Fruit fly (Drosophila melanogaster) whole organism, embryonic: ENCODE measurements around the gene CG34398.

Experiments
- CG11093 ChIP-seq: fragments of 200-800 bp; sonication (Bioruptor generic); IDR thresholded peaks from 3 replicates; pipeline ENCODE4 v1.3.6; 2022; ENCODE audit warnings: missing biosample characterization, missing genetic modification characterization
- CG11504 ChIP-seq: fragments of 200-800 bp; sonication (Bioruptor generic); optimal IDR thresholded peaks from 3 replicates; lab custom pipeline; 2019; ENCODE audit warnings: missing biosample characterization, mild to moderate bottlenecking, missing genetic modification characterization, moderate library complexity
- CG12104 ChIP-seq: fragments of 200-800 bp; sonication (Bioruptor generic); optimal IDR thresholded peaks from 3 replicates; lab custom pipeline; 2016; ENCODE audit warnings: missing biosample characterization, missing genetic modification characterization
- CG1602 ChIP-seq: fragments of 200-800 bp; sonication (Bioruptor generic); optimal IDR thresholded peaks from 3 replicates; lab custom pipeline; 2016; ENCODE audit warnings: missing biosample characterization, missing genetic modification characterization
- CG1647 ChIP-seq: fragments of 200-800 bp; sonication (Bioruptor generic); optimal IDR thresholded peaks from 3 replicates; lab custom pipeline; 2016; ENCODE audit warnings: missing biosample characterization, missing genetic modification characterization
- CG16813 ChIP-seq: fragments of 200-800 bp; sonication (Bioruptor generic); IDR thresholded peaks from 3 replicates; pipeline ENCODE4 v1.3.6; 2022; ENCODE audit warnings: missing biosample characterization, missing genetic modification characterization; ENCODE audit not compliant: partially characterized antibody
- CG17359 ChIP-seq: fragments of 200-800 bp; sonication (Bioruptor generic); optimal IDR thresholded peaks from 3 replicates; lab custom pipeline; 2018; ENCODE audit warnings: missing biosample characterization, mild to moderate bottlenecking, missing genetic modification characterization, moderate library complexity
- CG17829 ChIP-seq: fragments of 200-800 bp; optimal IDR thresholded peaks from 2 replicates; lab custom pipeline; 2019; ENCODE audit warnings: missing biosample characterization, mild to moderate bottlenecking, missing genetic modification characterization, moderate library complexity
- CG32532 ChIP-seq: fragments of 200-800 bp; sonication (Bioruptor generic); IDR thresholded peaks from 2 replicates; pipeline ENCODE4 v1.3.6; 2022; ENCODE audit warnings: missing biosample characterization, missing genetic modification characterization
- CG34224 ChIP-seq: fragments of 200-800 bp; sonication (Bioruptor generic); IDR thresholded peaks from 3 replicates; pipeline ENCODE4 v1.3.6; 2022; ENCODE audit warnings: missing biosample characterization, missing genetic modification characterization; ENCODE audit not compliant: partially characterized antibody
- CG4360 ChIP-seq: fragments of 200-800 bp; sonication (Bioruptor generic); IDR thresholded peaks from 2 replicates; pipeline ENCODE4 v1.3.6; 2022; ENCODE audit warnings: missing biosample characterization, missing genetic modification characterization
- CG4424 ChIP-seq: fragments of 200-800 bp; sonication (Bioruptor generic); optimal IDR thresholded peaks from 3 replicates; lab custom pipeline; 2016; ENCODE audit warnings: missing biosample characterization, missing genetic modification characterization
- CG6654 ChIP-seq: fragments of 200-800 bp; sonication (Bioruptor generic); optimal IDR thresholded peaks from 2 replicates; lab custom pipeline; 2017; ENCODE audit warnings: missing biosample characterization, mild to moderate bottlenecking, missing genetic modification characterization
- CG6765 ChIP-seq: fragments of 200-800 bp; sonication (Bioruptor generic); optimal IDR thresholded peaks from 3 replicates; lab custom pipeline; 2017; ENCODE audit warnings: missing biosample characterization, mild to moderate bottlenecking, missing genetic modification characterization
- CG7786 ChIP-seq: fragments of 200-800 bp; sonication (Bioruptor generic); optimal IDR thresholded peaks from 2 replicates; lab custom pipeline; 2016; ENCODE audit warnings: missing biosample characterization, missing genetic modification characterization
- CG8290 ChIP-seq, 3 experiments: fragments of 200-800 bp; sonication (Bioruptor generic); optimal IDR thresholded peaks; 2 replicates each; lab custom pipeline; 2016 to 2019; ENCODE audit warnings: missing biosample characterization in 3 of 3, missing genetic modification characterization in 3 of 3, mild to moderate bottlenecking in 2 of 3, moderate library complexity in 1 of 3
- CG8944 ChIP-seq: fragments of 200-800 bp; sonication (Bioruptor generic); optimal IDR thresholded peaks from 3 replicates; lab custom pipeline; 2016; ENCODE audit warnings: missing biosample characterization, missing genetic modification characterization
- Dbx ChIP-seq: fragments of 200-800 bp; sonication (Bioruptor generic); IDR thresholded peaks from 3 replicates; pipeline ENCODE4 v1.3.6; 2022; ENCODE audit warnings: missing biosample characterization, missing genetic modification characterization
- Doc3 ChIP-seq: fragments of 200-800 bp; sonication (Bioruptor generic); IDR thresholded peaks from 3 replicates; pipeline ENCODE4 v1.3.6; 2022; ENCODE audit warnings: missing biosample characterization, missing genetic modification characterization; ENCODE audit not compliant: partially characterized antibody
- Ets65A ChIP-seq: fragments of 200-800 bp; sonication (Bioruptor generic); peaks from one replicate; lab custom pipeline; 2016; ENCODE audit warnings: missing biosample characterization, missing genetic modification characterization
- Ets97D ChIP-seq: fragments of 200-800 bp; sonication (Bioruptor generic); optimal IDR thresholded peaks from 3 replicates; lab custom pipeline; 2016; ENCODE audit warnings: missing biosample characterization, missing genetic modification characterization
- HHEX ChIP-seq: fragments of 200-800 bp; sonication (Bioruptor generic); optimal IDR thresholded peaks from 3 replicates; lab custom pipeline; 2017; ENCODE audit warnings: missing biosample characterization, mild to moderate bottlenecking, missing genetic modification characterization, missing genetic modification reagents
- HLH4C ChIP-seq: fragments of 200-800 bp; sonication (Bioruptor generic); IDR thresholded peaks from 3 replicates; pipeline ENCODE4 v1.3.6; 2022; ENCODE audit warnings: missing biosample characterization, missing genetic modification characterization; ENCODE audit not compliant: partially characterized antibody
- HmgZ ChIP-seq: fragments of 200-800 bp; sonication (Bioruptor generic); optimal IDR thresholded peaks from 2 replicates; lab custom pipeline; 2018; ENCODE audit warnings: missing biosample characterization, mild to moderate bottlenecking, missing genetic modification characterization
- Hmx ChIP-seq: fragments of 200-800 bp; sonication (Bioruptor generic); optimal IDR thresholded peaks from 2 replicates; lab custom pipeline; 2016; ENCODE audit warnings: missing biosample characterization, missing genetic modification characterization
- Mad ChIP-seq: fragments of 200-800 bp; sonication (Bioruptor generic); optimal IDR thresholded peaks from 2 replicates; lab custom pipeline; 2016; ENCODE audit warnings: missing biosample characterization, missing genetic modification characterization
- NFAT ChIP-seq: fragments of 200-800 bp; sonication (Bioruptor generic); IDR thresholded peaks from 2 replicates; pipeline ENCODE4 v1.3.6; 2022; ENCODE audit warnings: missing biosample characterization, missing genetic modification characterization
- ac ChIP-seq: fragments of 200-800 bp; sonication (Bioruptor generic); optimal IDR thresholded peaks from 3 replicates; lab custom pipeline; 2017; ENCODE audit warnings: missing biosample characterization, mild to moderate bottlenecking, missing genetic modification characterization
- bcd ChIP-seq: fragments of 200-800 bp; sonication (Bioruptor generic); optimal IDR thresholded peaks from 2 replicates; lab custom pipeline; 2017; ENCODE audit warnings: missing biosample characterization, mild to moderate bottlenecking, missing genetic modification characterization
- bsh ChIP-seq, 2 experiments: fragments of 200-800 bp; sonication (Bioruptor generic); optimal IDR thresholded peaks; 2 replicates each; lab custom pipeline; 2017 to 2018; ENCODE audit warnings: mild to moderate bottlenecking in 2 of 2, missing biosample characterization in 2 of 2, missing genetic modification characterization in 2 of 2, moderate library complexity in 1 of 2
- cad ChIP-seq: fragments of >200 bp; optimal IDR thresholded peaks from 2 replicates; lab custom pipeline; 2017; ENCODE audit warnings: missing biosample characterization, missing genetic modification characterization
- chm ChIP-seq: fragments of 200-800 bp; sonication (Bioruptor generic); IDR thresholded peaks from 2 replicates; pipeline ENCODE4 v1.3.6; 2022; ENCODE audit warnings: missing biosample characterization, missing genetic modification characterization
- chn ChIP-seq: fragments of 200-800 bp; sonication (Bioruptor generic); optimal IDR thresholded peaks from 2 replicates; lab custom pipeline; 2016; ENCODE audit warnings: missing biosample characterization, missing genetic modification characterization
- cwo ChIP-seq: fragments of 200-800 bp; sonication (Bioruptor generic); optimal IDR thresholded peaks from 3 replicates; lab custom pipeline; 2017; ENCODE audit warnings: missing biosample characterization, missing genetic modification characterization, mild to moderate bottlenecking, moderate library complexity, missing genetic modification reagents
- dpn ChIP-seq, 2 experiments: fragments of 200-800 bp; sonication (Bioruptor generic); optimal IDR thresholded peaks; 3 replicates each; lab custom pipeline; 2016; ENCODE audit warnings: missing biosample characterization in 2 of 2, missing genetic modification characterization in 2 of 2
- fd102C ChIP-seq: fragments of 200-800 bp; sonication (Bioruptor generic); optimal IDR thresholded peaks from 2 replicates; lab custom pipeline; 2018; ENCODE audit warnings: missing biosample characterization, mild to moderate bottlenecking, missing genetic modification characterization, moderate library complexity
- fru ChIP-seq: fragments of >200 bp; optimal IDR thresholded peaks from 2 replicates; lab custom pipeline; 2017
- gfzf ChIP-seq: fragments of 200-800 bp; sonication (Bioruptor generic); optimal IDR thresholded peaks from 2 replicates; lab custom pipeline; 2016; ENCODE audit warnings: missing biosample characterization, mild to moderate bottlenecking, missing genetic modification characterization, moderate library complexity
- gt ChIP-seq: fragments of 200-800 bp; sonication (Bioruptor generic); IDR thresholded peaks from 2 replicates; pipeline ENCODE4 v1.3.6; 2022; ENCODE audit warnings: missing biosample characterization, missing genetic modification characterization
- hb ChIP-seq: fragments of 200-800 bp; sonication (Bioruptor generic); IDR thresholded peaks from 3 replicates; pipeline ENCODE4 v1.3.6; 2022; ENCODE audit warnings: missing biosample characterization, missing genetic modification characterization; ENCODE audit not compliant: partially characterized antibody
- knrl ChIP-seq: fragments of 200-800 bp; sonication (Bioruptor generic); IDR thresholded peaks from 3 replicates; pipeline ENCODE4 v1.3.6; 2022; ENCODE audit warnings: missing biosample characterization, missing genetic modification characterization; ENCODE audit not compliant: partially characterized antibody
- lbe ChIP-seq: fragments of 200-800 bp; sonication (Bioruptor generic); optimal IDR thresholded peaks from 2 replicates; lab custom pipeline; 2016; ENCODE audit warnings: missing biosample characterization, mild to moderate bottlenecking, missing genetic modification characterization
- otp ChIP-seq: fragments of 200-800 bp; sonication (Bioruptor generic); IDR thresholded peaks from 3 replicates; pipeline ENCODE4, ENCODE4 v1.3.6; 2022; ENCODE audit warnings: missing biosample characterization, missing genetic modification characterization
- peb ChIP-seq: fragments of 200-800 bp; sonication (Bioruptor generic); IDR thresholded peaks from 2 replicates; pipeline ENCODE4 v1.3.6; 2022; ENCODE audit warnings: missing biosample characterization, missing genetic modification characterization
- prd ChIP-seq, 3 experiments: fragments of >200 bp in 2 of 3; fragments of 200-800 bp in 1 of 3; sonication (Bioruptor generic) in 1 of 3; optimal IDR thresholded peaks in 2 of 3; IDR thresholded peaks in 1 of 3; 2 replicates in 2 of 3; 3 replicates in 1 of 3; pipeline versions ENCODE4 v1.3.6 to Lab custom; 2017 to 2022; ENCODE audit warnings: missing biosample characterization in 1 of 3, missing genetic modification characterization in 1 of 3
- tll ChIP-seq, 2 experiments: fragments of 200-800 bp in 1 of 2; fragments of >200 bp in 1 of 2; sonication (Bioruptor generic) in 1 of 2; optimal IDR thresholded peaks; 2 replicates each; lab custom pipeline; 2017 to 2019; ENCODE audit warnings: missing biosample characterization in 2 of 2, missing genetic modification characterization in 2 of 2, mild to moderate bottlenecking in 1 of 2, moderate library complexity in 1 of 2
- trh ChIP-seq: fragments of 200-800 bp; sonication (Bioruptor generic); optimal IDR thresholded peaks from 2 replicates; lab custom pipeline; 2016; ENCODE audit warnings: missing biosample characterization, missing genetic modification characterization
- usp ChIP-seq: fragments of >200 bp; optimal IDR thresholded peaks from 2 replicates; lab custom pipeline; 2017; ENCODE audit warnings: missing biosample characterization, missing genetic modification characterization
- vnd ChIP-seq: fragments of 200-800 bp; sonication (Bioruptor generic); IDR thresholded peaks from 3 replicates; pipeline ENCODE4 v1.3.6; 2022; ENCODE audit warnings: missing biosample characterization, missing genetic modification characterization; ENCODE audit not compliant: partially characterized antibody

The CG34398 gene

DNA sequence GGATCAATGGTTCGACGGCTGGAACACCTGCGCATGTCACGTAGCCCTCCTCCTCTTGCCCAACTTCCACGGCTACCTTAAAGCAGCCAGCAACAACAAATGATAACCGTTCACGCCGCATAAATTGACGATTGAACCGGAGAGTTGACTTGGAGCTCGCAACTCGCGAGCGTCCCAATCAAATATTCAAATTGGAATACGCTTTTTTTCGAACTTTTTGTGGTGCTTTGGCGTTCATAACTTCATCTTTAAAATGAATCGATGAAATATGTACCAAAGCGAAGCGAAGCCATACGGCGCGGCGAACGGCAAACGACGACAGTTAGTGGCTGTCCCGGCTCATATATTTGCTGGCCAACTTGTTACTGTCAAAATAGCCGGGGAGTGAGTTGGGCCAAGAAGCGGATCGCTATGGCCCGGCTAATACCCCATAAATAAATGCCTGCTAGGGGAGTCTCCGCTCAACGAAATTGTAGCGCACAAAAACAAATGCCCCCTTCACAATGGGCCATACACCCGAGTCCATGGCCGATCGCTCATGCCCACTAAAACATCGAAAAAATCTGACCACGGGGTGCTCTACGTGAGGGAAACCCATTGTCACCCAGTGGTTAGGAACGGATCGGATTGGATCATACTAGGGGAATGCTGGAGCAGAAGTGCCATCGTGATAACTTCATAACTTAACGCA is 19.2 kb upstream of the CG34398 start (continued):
- no peak for TF ChIP-seq otp (GFP tag; lab: Robert Waterston, UW)
- no peak for TF ChIP-seq CG7786 (GFP tag; lab: Kevin White, UChicago)
- TF ChIP-seq chm = no peak
- no peak for TF ChIP-seq gfzf
- peak; percentile 60 for TF ChIP-seq NFAT (GFP tag; lab: Robert Waterston, UW)
- no peak for TF ChIP-seq HmgZ (tag; lab: Kevin White, UChicago)
- 0 out of 3 replicates have a peak, but pooled peaks have one; percentile 16 for TF ChIP-seq CG16813 (GFP tag; lab: Robert Waterston, UW)
- no peak for TF ChIP-seq bsh (GFP tag; optimal IDR thresholded peaks at IDR 0.05; lab: Kevin White, UChicago)
- TF ChIP-seq CG1647 (GFP tag; lab: Kevin White, UChicago) = no peak
- no peak for TF ChIP-seq fd102C (GFP tag; lab: Kevin White, UChicago)
- TF ChIP-seq gt = no peak
- TF ChIP-seq tll (GFP tag; optimal IDR thresholded peaks at IDR 0.05; lab: Kevin White, UChicago) = no peak
- TF ChIP-seq cwo (GFP tag; lab: Kevin White, UChicago) = no peak
- TF ChIP-seq bcd (GFP tag; lab: Kevin White, UChicago) = no peak
- no peak for TF ChIP-seq hb (GFP tag; lab: Robert Waterston, UW)
- TF ChIP-seq usp (GFP tag; lab: Kevin White, UChicago) = no peak
- TF ChIP-seq Mad (GFP tag; lab: Kevin White, UChicago) = no peak
- no peak for TF ChIP-seq CG34224 (GFP tag; lab: Robert Waterston, UW)
- no peak for TF ChIP-seq trh (GFP tag; lab: Kevin White, UChicago)
- no peak for TF ChIP-seq CG11093 (GFP tag; lab: Robert Waterston, UW)
- no peak for TF ChIP-seq ac (GFP tag; lab: Kevin White, UChicago)
- TF ChIP-seq chn (GFP tag; lab: Kevin White, UChicago) = no peak
- no peak for TF ChIP-seq CG17359 (tag; lab: Kevin White, UChicago)
- peak; percentile 57; the same call in 1 of the 2 replicates for TF ChIP-seq CG32532 (GFP tag; lab: Robert Waterston, UW)
- no peak for TF ChIP-seq prd (optimal IDR thresholded peaks at IDR 0.05; lab: Kevin White, UChicago)
- TF ChIP-seq prd (GFP tag; IDR thresholded peaks at IDR 0.05; lab: Robert Waterston, UW) = no peak
- no peak for TF ChIP-seq vnd (GFP tag; lab: Robert Waterston, UW)
- TF ChIP-seq CG4424 = no peak
- TF ChIP-seq Hmx (GFP tag; lab: Kevin White, UChicago) = no peak
- no peak for TF ChIP-seq CG8290 (GFP tag; optimal IDR thresholded peaks at IDR 0.05; lab: Kevin White, UChicago)
- peak in 1 of 2 experiments; percentile 19 for TF ChIP-seq CG8290 (tag; optimal IDR thresholded peaks at IDR 0.05; lab: Kevin White, UChicago)
- TF ChIP-seq CG6765 = no peak
- TF ChIP-seq Ets65A (GFP tag; lab: Kevin White, UChicago) = peak; percentile 38
- TF ChIP-seq CG8944 (GFP tag; lab: Kevin White, UChicago) = no peak
- no peak for TF ChIP-seq CG6654
- TF ChIP-seq CG12104 = no peak
- TF ChIP-seq CG1602 (GFP tag; lab: Kevin White, UChicago) = no peak
- no peak for TF ChIP-seq peb (GFP tag; lab: Robert Waterston, UW)
- no peak for TF ChIP-seq dpn (GFP tag; optimal IDR thresholded peaks at IDR 0.05; lab: Kevin White, UChicago)
- TF ChIP-seq cad (GFP tag; lab: Kevin White, UChicago) = no peak
- no peak for TF ChIP-seq HHEX (GFP tag; lab: Kevin White, UChicago)
- no peak for TF ChIP-seq CG17829 (tag; lab: Kevin White, UChicago)
- no peak for TF ChIP-seq Dbx (GFP tag; lab: Robert Waterston, UW)
- TF ChIP-seq HLH4C (GFP tag; lab: Robert Waterston, UW) = no peak
- TF ChIP-seq fru (lab: Kevin White, UChicago) = no peak
- no peak for TF ChIP-seq lbe (GFP tag; lab: Kevin White, UChicago)
- no peak for TF ChIP-seq Doc3 (GFP tag; lab: Robert Waterston, UW)
- no peak for TF ChIP-seq CG11504
- TF ChIP-seq CG4360 = no peak
- no peak for TF ChIP-seq knrl (GFP tag; lab: Robert Waterston, UW)
- TF ChIP-seq Ets97D = no peak
